Fruit fly (Drosophila melanogaster) whole organism, embryonic: ENCODE data around the gene Tmep.
A peak's percentile ranks its signal among the peaks of the same experiment; 100 is the strongest.

Experiments
- Asciz ChIP-seq: fragments of 200-800 bp; sonication (Bioruptor generic); optimal IDR thresholded peaks from 2 replicates; lab custom pipeline; 2017; ENCODE audit warnings: missing biosample characterization, mild to moderate bottlenecking, missing genetic modification characterization, missing genetic modification reagents
- Bdp1 ChIP-seq: fragments of 200-800 bp; sonication (Bioruptor generic); optimal IDR thresholded peaks from 3 replicates; lab custom pipeline; 2016; ENCODE audit warnings: missing biosample characterization, missing genetic modification characterization
- CG10462 ChIP-seq: fragments of 200-800 bp; sonication (Bioruptor generic); optimal IDR thresholded peaks from 2 replicates; lab custom pipeline; 2016; ENCODE audit warnings: missing biosample characterization, missing genetic modification characterization
- CG10565 ChIP-seq: fragments of 200-800 bp; sonication (Bioruptor generic); optimal IDR thresholded peaks from 3 replicates; lab custom pipeline; 2016; ENCODE audit warnings: missing biosample characterization, mild to moderate bottlenecking, missing genetic modification characterization
- CG10979 ChIP-seq: fragments of 200-800 bp; sonication (Bioruptor generic); optimal IDR thresholded peaks from 2 replicates; lab custom pipeline; 2018; ENCODE audit warnings: missing biosample characterization, mild to moderate bottlenecking, missing genetic modification characterization, moderate library complexity
- CG11085 ChIP-seq: fragments of 200-800 bp; sonication (Bioruptor generic); IDR thresholded peaks from 2 replicates; pipeline ENCODE4 v1.3.6; 2022; ENCODE audit warnings: missing biosample characterization, missing genetic modification characterization
- CG13894 ChIP-seq: fragments of 200-800 bp; sonication (Bioruptor generic); optimal IDR thresholded peaks from 3 replicates; lab custom pipeline; 2018; ENCODE audit warnings: missing biosample characterization, mild to moderate bottlenecking, missing genetic modification characterization, moderate library complexity
- CG15269 ChIP-seq: fragments of 200-800 bp; sonication (Bioruptor generic); optimal IDR thresholded peaks from 2 replicates; lab custom pipeline; 2018; ENCODE audit warnings: missing biosample characterization, mild to moderate bottlenecking, missing genetic modification characterization, moderate library complexity
- CG15601 ChIP-seq: fragments of 200-800 bp; sonication (Bioruptor generic); optimal IDR thresholded peaks from 3 replicates; lab custom pipeline; 2019; ENCODE audit warnings: missing biosample characterization, mild to moderate bottlenecking, missing genetic modification characterization, moderate library complexity
- CG1647 ChIP-seq: fragments of 200-800 bp; sonication (Bioruptor generic); optimal IDR thresholded peaks from 3 replicates; lab custom pipeline; 2016; ENCODE audit warnings: missing biosample characterization, missing genetic modification characterization
- CG16813 ChIP-seq: fragments of 200-800 bp; sonication (Bioruptor generic); IDR thresholded peaks from 3 replicates; pipeline ENCODE4 v1.3.6; 2022; ENCODE audit warnings: missing biosample characterization, missing genetic modification characterization; ENCODE audit not compliant: partially characterized antibody
- CG17328 ChIP-seq: fragments of 200-800 bp; sonication (Bioruptor generic); IDR thresholded peaks from 2 replicates; pipeline ENCODE4 v1.3.6; 2022; ENCODE audit warnings: missing biosample characterization, missing genetic modification characterization
- CG31224 ChIP-seq: fragments of 200-800 bp; sonication (Bioruptor generic); IDR thresholded peaks from 2 replicates; pipeline ENCODE4 v1.3.6; 2022; ENCODE audit warnings: missing biosample characterization, missing genetic modification characterization
- CG31388 ChIP-seq: fragments of 200-800 bp; sonication (Bioruptor generic); optimal IDR thresholded peaks from 2 replicates; lab custom pipeline; 2016; ENCODE audit warnings: missing biosample characterization, missing genetic modification characterization
- CG3163 ChIP-seq: fragments of 200-800 bp; sonication (Bioruptor generic); optimal IDR thresholded peaks from 3 replicates; lab custom pipeline; 2016; ENCODE audit warnings: missing biosample characterization, missing genetic modification characterization
- CG3407 ChIP-seq: fragments of 200-800 bp; sonication (Bioruptor generic); optimal IDR thresholded peaks from 2 replicates; lab custom pipeline; 2018; ENCODE audit warnings: missing biosample characterization, mild to moderate bottlenecking, missing genetic modification characterization
- CG34224 ChIP-seq: fragments of 200-800 bp; sonication (Bioruptor generic); IDR thresholded peaks from 3 replicates; pipeline ENCODE4 v1.3.6; 2022; ENCODE audit warnings: missing biosample characterization, missing genetic modification characterization; ENCODE audit not compliant: partially characterized antibody
- CG34422 ChIP-seq: fragments of 200-800 bp; sonication (Bioruptor generic); IDR thresholded peaks from 3 replicates; pipeline ENCODE4 v1.3.6; 2022; ENCODE audit warnings: missing biosample characterization, missing genetic modification characterization
- CG5245 ChIP-seq: fragments of 200-800 bp; sonication (Bioruptor generic); optimal IDR thresholded peaks from 3 replicates; lab custom pipeline; 2016; ENCODE audit warnings: missing biosample characterization, missing genetic modification characterization
- CG7271 ChIP-seq: fragments of 200-800 bp; sonication (Bioruptor generic); optimal IDR thresholded peaks from 2 replicates; lab custom pipeline; 2018; ENCODE audit warnings: missing biosample characterization, mild to moderate bottlenecking, missing genetic modification characterization, moderate library complexity
- CG7372 ChIP-seq: fragments of 200-800 bp; sonication (Bioruptor generic); IDR thresholded peaks from 2 replicates; pipeline ENCODE4 v1.3.6; 2022; ENCODE audit warnings: missing biosample characterization, missing genetic modification characterization
- CG9215 ChIP-seq: fragments of 200-800 bp; sonication (Bioruptor generic); IDR thresholded peaks from 2 replicates; pipeline ENCODE4 v1.3.6; 2022; ENCODE audit warnings: missing biosample characterization, missing genetic modification characterization
- CG9876 ChIP-seq: fragments of 200-800 bp; sonication (Bioruptor generic); optimal IDR thresholded peaks from 2 replicates; lab custom pipeline; 2016; ENCODE audit warnings: missing biosample characterization, missing genetic modification characterization
- CHES-1-like ChIP-seq: fragments of 200-800 bp; sonication (Bioruptor generic); optimal IDR thresholded peaks from 2 replicates; lab custom pipeline; 2016; ENCODE audit warnings: missing biosample characterization, missing genetic modification characterization
- CkIIα-i1 ChIP-seq: fragments of 200-800 bp; sonication (Bioruptor generic); IDR thresholded peaks from 2 replicates; pipeline ENCODE4 v1.3.6; 2022; ENCODE audit warnings: missing biosample characterization, missing genetic modification characterization
- Dek ChIP-seq: fragments of 200-800 bp; sonication (Bioruptor generic); optimal IDR thresholded peaks from 3 replicates; lab custom pipeline; 2019; ENCODE audit warnings: missing biosample characterization, mild to moderate bottlenecking, missing genetic modification characterization, moderate library complexity
- HmgZ ChIP-seq: fragments of 200-800 bp; sonication (Bioruptor generic); optimal IDR thresholded peaks from 2 replicates; lab custom pipeline; 2018; ENCODE audit warnings: missing biosample characterization, mild to moderate bottlenecking, missing genetic modification characterization
- Nf-YB ChIP-seq: fragments of 200-800 bp; sonication (Bioruptor generic); optimal IDR thresholded peaks from 3 replicates; lab custom pipeline; 2019; ENCODE audit warnings: missing biosample characterization, mild to moderate bottlenecking, missing genetic modification characterization, moderate library complexity
- Rfx ChIP-seq: fragments of 200-800 bp; sonication (Bioruptor generic); IDR thresholded peaks from 2 replicates; pipeline ENCODE4 v1.3.6; 2022; ENCODE audit warnings: missing biosample characterization, missing genetic modification characterization
- Rx ChIP-seq: fragments of 200-800 bp; sonication (Bioruptor generic); IDR thresholded peaks from 2 replicates; pipeline ENCODE4 v1.3.6; 2022; ENCODE audit warnings: missing biosample characterization, missing genetic modification characterization
- Stat92E ChIP-seq, 3 experiments: fragments of >200 bp in 2 of 3; fragments of 200-800 bp in 1 of 3; sonication (Bioruptor generic) in 1 of 3; optimal IDR thresholded peaks; 2 replicates each; lab custom pipeline; 2017 to 2019; ENCODE audit warnings: missing biosample characterization in 3 of 3, missing genetic modification characterization in 3 of 3, mild to moderate bottlenecking in 1 of 3, moderate library complexity in 1 of 3
- Tbp ChIP-seq: fragments of >200 bp; optimal IDR thresholded peaks from 2 replicates; lab custom pipeline; 2018; ENCODE audit warnings: missing biosample characterization, missing genetic modification characterization
- ash1 ChIP-seq: fragments of 200-800 bp; sonication (Bioruptor generic); optimal IDR thresholded peaks from 2 replicates; lab custom pipeline; 2018; ENCODE audit warnings: missing biosample characterization, mild to moderate bottlenecking, missing genetic modification characterization
- bab2 ChIP-seq: fragments of 200-800 bp; sonication (Bioruptor generic); optimal IDR thresholded peaks from 2 replicates; lab custom pipeline; 2016; ENCODE audit warnings: missing biosample characterization, missing genetic modification characterization
- croc ChIP-seq: fragments of 200-800 bp; sonication (Bioruptor generic); conservative IDR thresholded peaks from 3 replicates; pipeline ENCODE4 v1.3.6; 2022; ENCODE audit warnings: missing biosample characterization, missing genetic modification characterization
- dan ChIP-seq: fragments of 200-800 bp; sonication (Bioruptor generic); IDR thresholded peaks from 2 replicates; pipeline ENCODE4 v1.3.6; 2022; ENCODE audit warnings: missing biosample characterization, missing genetic modification characterization
- disco-r ChIP-seq: fragments of 200-800 bp; sonication (Bioruptor generic); optimal IDR thresholded peaks from 2 replicates; lab custom pipeline; 2016; ENCODE audit warnings: missing biosample characterization, missing genetic modification characterization
- dm ChIP-seq: fragments of 200-800 bp; sonication (Bioruptor generic); optimal IDR thresholded peaks from 3 replicates; lab custom pipeline; 2016; ENCODE audit warnings: missing biosample characterization, missing genetic modification characterization
- eve ChIP-seq, 2 experiments: fragments of >200 bp; optimal IDR thresholded peaks; 2 replicates each; lab custom pipeline; 2017; ENCODE audit warnings: missing biosample characterization in 2 of 2, missing genetic modification characterization in 2 of 2
- gcm ChIP-seq: fragments of 200-800 bp; sonication (Bioruptor generic); optimal IDR thresholded peaks from 2 replicates; lab custom pipeline; 2019; ENCODE audit warnings: missing biosample characterization, mild to moderate bottlenecking, missing genetic modification characterization, moderate library complexity
- ham ChIP-seq: fragments of 200-800 bp; sonication (Bioruptor generic); IDR thresholded peaks from 2 replicates; pipeline ENCODE4 v1.3.6; 2022; ENCODE audit warnings: missing biosample characterization, missing genetic modification characterization
- nerfin-2 ChIP-seq: fragments of 200-800 bp; sonication (Bioruptor generic); IDR thresholded peaks from 2 replicates; pipeline ENCODE4 v1.3.6; 2022; ENCODE audit warnings: missing biosample characterization, missing genetic modification characterization; ENCODE audit not compliant: partially characterized antibody
- nom ChIP-seq: fragments of 200-800 bp; sonication (Bioruptor generic); optimal IDR thresholded peaks from 2 replicates; lab custom pipeline; 2017; ENCODE audit warnings: missing biosample characterization, missing genetic modification characterization, mild to moderate bottlenecking, moderate library complexity, missing genetic modification reagents
- psq ChIP-seq: fragments of 200-800 bp; sonication (Bioruptor generic); optimal IDR thresholded peaks from 2 replicates; lab custom pipeline; 2017; ENCODE audit warnings: missing biosample characterization, missing genetic modification characterization
- ro ChIP-seq: fragments of 200-800 bp; sonication (Bioruptor generic); IDR thresholded peaks from 2 replicates; pipeline ENCODE4 v1.3.6; 2022; ENCODE audit warnings: missing biosample characterization, missing genetic modification characterization
- sens ChIP-seq: fragments of 200-800 bp; sonication (Bioruptor generic); peaks from one replicate; lab custom pipeline; 2016; ENCODE audit warnings: missing biosample characterization, missing genetic modification characterization
- tgo ChIP-seq: fragments of 200-800 bp; sonication (Bioruptor generic); IDR thresholded peaks from 3 replicates; pipeline ENCODE4 v1.3.6; 2022; ENCODE audit warnings: missing biosample characterization, missing genetic modification characterization
- vvl ChIP-seq: fragments of 200-800 bp; sonication (Bioruptor generic); IDR thresholded peaks from 2 replicates; pipeline ENCODE4 v1.3.6; 2022; ENCODE audit warnings: missing biosample characterization, missing genetic modification characterization

Tmep gene

DNA sequence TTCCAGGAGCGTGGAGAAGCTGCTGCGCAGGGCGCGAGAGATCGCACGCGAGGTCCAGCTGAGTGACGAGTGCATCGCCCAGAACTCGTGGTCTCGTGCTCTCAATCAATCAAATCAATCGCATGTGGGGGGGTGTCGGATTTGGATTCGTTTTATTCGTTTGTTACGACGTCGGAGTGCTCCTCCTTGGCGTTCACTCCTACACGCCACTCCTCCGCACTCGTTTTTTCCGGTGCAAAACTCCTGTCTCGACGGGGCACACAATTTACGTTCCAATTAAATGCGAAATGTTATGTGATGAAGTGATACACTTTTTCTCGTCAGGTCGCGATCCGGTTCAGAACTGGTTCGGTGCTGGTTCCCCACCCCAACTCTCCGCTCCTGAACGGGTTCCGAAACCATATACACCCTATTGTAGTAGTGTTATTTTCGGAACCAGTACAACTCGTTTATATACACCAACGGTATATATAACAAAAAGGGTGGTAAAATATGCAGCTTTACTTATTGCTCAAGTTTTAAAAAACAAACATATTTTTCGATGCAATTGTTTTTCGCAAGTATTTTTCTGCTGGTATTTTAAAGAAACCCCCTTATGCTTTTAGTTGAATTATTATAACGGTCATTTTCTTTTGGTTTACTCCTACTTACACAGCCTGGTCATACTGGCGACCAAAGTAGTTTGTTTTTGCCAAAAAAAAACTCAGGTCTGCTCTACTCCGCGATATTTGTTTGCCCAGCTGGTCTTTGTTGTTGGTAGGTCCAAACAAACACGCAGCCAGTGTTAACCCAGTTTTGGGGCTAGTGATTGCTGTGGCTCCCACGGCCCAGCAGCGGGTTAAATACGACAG, 32.3 kb upstream of the Tmep start, which contains the start of the genes CG12091 and pns (continued):
- TF ChIP-seq CG9876 (GFP tag; lab: Kevin White, UChicago) (peak; percentile 64), Stat92E (GFP tag; optimal IDR thresholded peaks at IDR 0.05; lab: Kevin White, UChicago) (no peak), CG1647 (GFP tag; lab: Kevin White, UChicago) (peak; percentile 35), Rx (GFP tag; lab: Robert Waterston, UW) (0 out of 2 replicates have a peak, but pooled peaks have one; percentile 44), CG3407 (no peak), CG5245 (GFP tag; lab: Kevin White, UChicago) (peak; percentile 70), CG13894 (tag; lab: Kevin White, UChicago) (no peak), Rfx (GFP tag; lab: Robert Waterston, UW) (peak; percentile 57), ham (GFP tag; lab: Robert Waterston, UW) (no peak), CG15269 (tag; lab: Kevin White, UChicago) (peak; percentile 66), nom (GFP tag; lab: Kevin White, UChicago) (peak; percentile 31), psq (GFP tag; lab: Kevin White, UChicago) (peak; percentile 38), CG31388 (GFP tag; lab: Kevin White, UChicago) (peak; percentile 20), CG16813 (0 out of 3 replicates have a peak, but pooled peaks have one; percentile 6), disco-r (GFP tag; lab: Kevin White, UChicago) (peak; percentile 16), CG31224 (GFP tag; lab: Robert Waterston, UW) (peak; percentile 29; the same call in 1 of the 2 replicates), tgo (GFP tag; lab: Robert Waterston, UW) (peak; percentile 56; the same call in 2 of the 3 replicates), vvl (GFP tag; lab: Robert Waterston, UW) (peak; percentile 59), CG10565 (GFP tag; lab: Kevin White, UChicago) (peak; percentile 18), Dek (tag; lab: Kevin White, UChicago) (peak; percentile 46), CkIIα-i1 (GFP tag; lab: Robert Waterston, UW) (no peak), Nf-YB (GFP tag; lab: Kevin White, UChicago) (peak; percentile 32), dan (no peak), CG3163 (GFP tag; lab: Kevin White, UChicago) (peak; percentile 45), CG34422 (GFP tag; lab: Robert Waterston, UW) (peak; percentile 59; the same call in 1 of the 3 replicates), CG7271 (tag; lab: Kevin White, UChicago) (peak; percentile 52), ash1 (no peak), gcm (GFP tag; lab: Kevin White, UChicago) (peak; percentile 69), CG10462 (GFP tag; lab: Kevin White, UChicago) (peak; percentile 70), CG11085 (peak; percentile 38; the same call in 1 of the 2 replicates), CG10979 (tag; lab: Kevin White, UChicago) (peak; percentile 59), CG15601 (tag; lab: Kevin White, UChicago) (peak; percentile 82), HmgZ (tag; lab: Kevin White, UChicago) (peak; percentile 37), CG17328 (GFP tag; lab: Robert Waterston, UW) (peak; percentile 76; the same call in 1 of the 2 replicates), eve (GFP tag; optimal IDR thresholded peaks at IDR 0.05; lab: Kevin White, UChicago) (no peak), nerfin-2 (GFP tag; lab: Robert Waterston, UW) (0 out of 2 replicates have a peak, but pooled peaks have one; percentile 53), CG9215 (GFP tag; lab: Robert Waterston, UW) (peak; percentile 42; the same call in 1 of the 2 replicates), bab2 (GFP tag; lab: Kevin White, UChicago) (peak; percentile 78), Bdp1 (peak; percentile 60), sens (GFP tag; lab: Kevin White, UChicago) (peak; percentile 97), CG7372 (GFP tag; lab: Robert Waterston, UW) (peak; percentile 60; the same call in 1 of the 2 replicates), Tbp (GFP tag; lab: Kevin White, UChicago) (no peak), Asciz (GFP tag; lab: Kevin White, UChicago) (no peak), ro (GFP tag; lab: Robert Waterston, UW) (no peak), croc (peak; percentile 32; the same call in 1 of the 3 replicates), CHES-1-like (GFP tag; lab: Kevin White, UChicago) (peak; percentile 78), CG34224 (no peak), dm (GFP tag; lab: Kevin White, UChicago) (peak; percentile 61)
